Worm (Caenorhabditis elegans): ENCODE data around the gene C08F11.10.

Gene C08F11.10

ce11 chrIV:13645823-13646222, 3.2 kb downstream of the C08F11.10 start, which contains the start of gene srz-29:
TSS of gene srz-29 (minus strand) at chrIV:13645923.
- TF ChIP-seq xnd-1 (tag; optimal IDR thresholded peaks at IDR 0.05) (no peak), sea-2 (GFP tag; IDR thresholded peaks at IDR 0.05) (no peak), ceh-27 (GFP tag; optimal IDR thresholded peaks at IDR 0.05) (no peak), ztf-25 (GFP tag; IDR thresholded peaks at IDR 0.05) (no peak), hmg-1.2 (GFP tag; IDR thresholded peaks at IDR 0.05) (no peak), F39B2.1 (GFP tag; IDR thresholded peaks at IDR 0.05) (no peak), F57A8.1 (GFP tag; optimal IDR thresholded peaks at IDR 0.05) (no peak), B0019.2 (GFP tag; conservative IDR thresholded peaks at IDR 0.05) (no peak), ztf-18 (tag; optimal IDR thresholded peaks at IDR 0.05) (no peak), pbrm-1 (GFP tag; IDR thresholded peaks at IDR 0.05) (no peak), bed-1 (GFP tag; IDR thresholded peaks at IDR 0.05) (no peak), lin-35 (GFP tag; optimal IDR thresholded peaks at IDR 0.05) (no peak), unc-62 (GFP tag; optimal IDR thresholded peaks at IDR 0.05) (no peak), lin-26 (GFP tag; IDR thresholded peaks at IDR 0.05) (no peak)

ce11 chrIV:13639027-13639426, 10.0 kb downstream of the C08F11.10 start, which contains the start of gene ugt-22:
TSS of gene ugt-22 (plus strand) at chrIV:13639260.
- TF ChIP-seq let-607 (tag; optimal IDR thresholded peaks at IDR 0.05) (no peak), Y95B8A.8 (GFP tag; IDR thresholded peaks at IDR 0.05) (no peak), rpc-1 (optimal IDR thresholded peaks at IDR 0.05) (no peak), rpc-1 (tag; optimal IDR thresholded peaks at IDR 0.05) (no peak), ztf-18 (tag; optimal IDR thresholded peaks at IDR 0.05) (no peak), sdz-38 (tag; optimal IDR thresholded peaks at IDR 0.05) (no peak), nhr-80 (tag; optimal IDR thresholded peaks at IDR 0.05) (peak; percentile 50), lsy-27 (tag; optimal IDR thresholded peaks at IDR 0.05; ENCODE audit: borderline replicate concordance, insufficient read depth) (no peak)

ce11 chrIV:13636975-13637374, 12.1 kb downstream of the C08F11.10 start, which contains the start of gene C08F11.7:
TSS of gene C08F11.7 (plus strand) at chrIV:13637275.
- TF ChIP-seq F37B4.10 (GFP tag; IDR thresholded peaks at IDR 0.05) (no peak), snpc-4 (GFP tag; optimal IDR thresholded peaks at IDR 0.05) (no peak), snpc-4 (tag; optimal IDR thresholded peaks at IDR 0.05) (peak in 1 of 4 experiments; percentile 68)

ce11 chrIV:13633165-13633564, 15.9 kb downstream of the C08F11.10 start, which contains the start of gene fbxa-98:
TSS of gene fbxa-98 (plus strand) at chrIV:13633407.
- no peak for TF ChIP-seq nhr-90 (tag; optimal IDR thresholded peaks at IDR 0.05)
- TF ChIP-seq bed-1 (GFP tag; IDR thresholded peaks at IDR 0.05) = no peak
- no peak for TF ChIP-seq B0035.1 (tag; optimal IDR thresholded peaks at IDR 0.05)
- TF ChIP-seq cebp-1 (GFP tag; IDR thresholded peaks at IDR 0.05) = peak; percentile 81; the same call in 1 of the 2 replicates
- TF ChIP-seq cebp-1 (tag; optimal IDR thresholded peaks at IDR 0.05) = no peak
- no peak for TF ChIP-seq nhr-179 (tag; optimal IDR thresholded peaks at IDR 0.05)
- TF ChIP-seq F49E8.2 (tag; optimal IDR thresholded peaks at IDR 0.05; ENCODE audit: insufficient read depth) = no peak
- TF ChIP-seq K12H6.12 (tag; optimal IDR thresholded peaks at IDR 0.05) = no peak
- no peak for TF ChIP-seq attf-3 (GFP tag; conservative IDR thresholded peaks at IDR 0.05)
- TF ChIP-seq Y79H2A.3 (GFP tag; conservative IDR thresholded peaks at IDR 0.05) = no peak

ce11 chrIV:13632613-13633012, 16.4 kb downstream of the C08F11.10 start:
- no peak for TF ChIP-seq ZK185.1 (tag; optimal IDR thresholded peaks at IDR 0.05; ENCODE audit: poor library complexity, severe bottlenecking)
- no peak for TF ChIP-seq ztf-3 (GFP tag; optimal IDR thresholded peaks at IDR 0.05)
- TF ChIP-seq B0035.1 (tag; optimal IDR thresholded peaks at IDR 0.05) = no peak
- no peak for TF ChIP-seq nfya-1 (tag; optimal IDR thresholded peaks at IDR 0.05; ENCODE audit: borderline replicate concordance, insufficient read depth)
- TF ChIP-seq Y95B8A.8 (GFP tag; IDR thresholded peaks at IDR 0.05) = no peak
- TF ChIP-seq dox-1 (GFP tag; IDR thresholded peaks at IDR 0.05) = no peak
- no peak for TF ChIP-seq aptf-3 (GFP tag; IDR thresholded peaks at IDR 0.05)
- no peak for TF ChIP-seq ztf-6 (GFP tag; IDR thresholded peaks at IDR 0.05)
- no peak for TF ChIP-seq hlh-26 (GFP tag; conservative IDR thresholded peaks at IDR 0.05)
- TF ChIP-seq snpc-1.1 (tag; optimal IDR thresholded peaks at IDR 0.05; ENCODE audit: insufficient read depth) = no peak
- TF ChIP-seq C06A6.2 (GFP tag; conservative IDR thresholded peaks at IDR 0.05) = no peak
- TF ChIP-seq snpc-3.4 (tag; optimal IDR thresholded peaks at IDR 0.05) = no peak

All from whole organism, young adult.